Worm (Caenorhabditis elegans) whole organism, L2 larva: ENCODE measurements around the gene Y37H2A.7.

Source experiments
- C34F6.9 ChIP-seq: fragments of 150-350 bp; optimal IDR thresholded peaks from 2 replicates; lab custom pipeline; 2014; ENCODE audit warnings: missing biosample characterization, missing genetic modification characterization
- F13H6.1 ChIP-seq: sonication (generic microtip); optimal IDR thresholded peaks from 2 replicates; lab custom pipeline; 2016; ENCODE audit warnings: missing genetic modification characterization, missing compliant biosample characterization
- R02D3.7 ChIP-seq: fragments of 150-350 bp; optimal IDR thresholded peaks from 2 replicates; lab custom pipeline; 2014; ENCODE audit warnings: missing biosample characterization, missing genetic modification characterization
- Y55F3AM.14 ChIP-seq: fragments of 200-800 bp; sonication (Bioruptor generic); optimal IDR thresholded peaks from 2 replicates; lab custom pipeline; 2018; ENCODE audit warnings: mild to moderate bottlenecking, missing genetic modification characterization, missing compliant biosample characterization
- ZK546.5 ChIP-seq: sonication (generic microtip); optimal IDR thresholded peaks from 2 replicates; lab custom pipeline; 2017; ENCODE audit warnings: missing biosample characterization, missing genetic modification characterization
- alr-1 ChIP-seq: fragments of 150-350 bp; optimal IDR thresholded peaks from 2 replicates; lab custom pipeline; 2014; ENCODE audit warnings: missing biosample characterization, missing genetic modification characterization
- aly-2 ChIP-seq: fragments of 150-350 bp; optimal IDR thresholded peaks from 2 replicates; lab custom pipeline; 2014; ENCODE audit warnings: missing biosample characterization, missing genetic modification characterization
- ama-1 ChIP-seq: fragments of 150-350 bp; optimal IDR thresholded peaks from 2 replicates; lab custom pipeline; 2018; ENCODE audit warnings: inconsistent platforms
- blmp-1 ChIP-seq: sonication (generic microtip); optimal IDR thresholded peaks from 2 replicates; lab custom pipeline; 2017; ENCODE audit warnings: missing genetic modification characterization, mild to moderate bottlenecking, missing compliant biosample characterization, antibody characterized with exemption, moderate library complexity; ENCODE audit not compliant: insufficient read depth
- ceh-16 ChIP-seq: fragments of 150-350 bp; optimal IDR thresholded peaks from 2 replicates; lab custom pipeline; 2014; ENCODE audit warnings: missing biosample characterization, missing genetic modification characterization
- ceh-82 ChIP-seq: fragments of 150-350 bp; optimal IDR thresholded peaks from 2 replicates; lab custom pipeline; 2014; ENCODE audit warnings: missing biosample characterization, missing genetic modification characterization
- crh-2 ChIP-seq: sonication (generic microtip); optimal IDR thresholded peaks from 2 replicates; lab custom pipeline; 2017; ENCODE audit warnings: missing biosample characterization, missing genetic modification characterization
- dmd-4 ChIP-seq: sonication (generic microtip); optimal IDR thresholded peaks from 2 replicates; lab custom pipeline; 2017; ENCODE audit warnings: missing biosample characterization, missing genetic modification characterization
- egl-27 ChIP-seq: sonication (generic microtip); optimal IDR thresholded peaks from 3 replicates; lab custom pipeline; 2017; ENCODE audit warnings: missing biosample characterization, missing genetic modification reagents, missing genetic modification characterization
- elt-1 ChIP-seq: fragments of 150-350 bp; optimal IDR thresholded peaks from 2 replicates; lab custom pipeline; 2014; ENCODE audit warnings: missing biosample characterization, missing genetic modification characterization
- elt-3 ChIP-seq: sonication (generic microtip); optimal IDR thresholded peaks from 2 replicates; lab custom pipeline; 2017; ENCODE audit warnings: missing biosample characterization, missing genetic modification characterization
- fos-1 ChIP-seq: fragments of 150-350 bp; optimal IDR thresholded peaks from 2 replicates; lab custom pipeline; 2014; ENCODE audit warnings: missing biosample characterization, missing genetic modification characterization
- gmeb-1 ChIP-seq: fragments of 150-350 bp; optimal IDR thresholded peaks from 2 replicates; lab custom pipeline; 2014; ENCODE audit warnings: missing biosample characterization, missing genetic modification characterization
- lin-11 ChIP-seq: fragments of 150-350 bp; sonication (generic microtip); optimal IDR thresholded peaks from 2 replicates; lab custom pipeline; 2014; ENCODE audit warnings: missing biosample characterization, missing genetic modification characterization, inconsistent platforms, mixed read lengths
- lin-13 ChIP-seq: fragments of 150-350 bp; optimal IDR thresholded peaks from 2 replicates; lab custom pipeline; 2014; ENCODE audit warnings: missing biosample characterization, missing genetic modification reagents, missing genetic modification characterization
- lin-39 ChIP-seq: fragments of 150-350 bp; optimal IDR thresholded peaks from 2 replicates; lab custom pipeline; 2014; ENCODE audit warnings: missing biosample characterization, missing genetic modification reagents, missing genetic modification characterization
- lsy-2 ChIP-seq, 2 experiments: fragments of 150-350 bp in 1 of 2; sonication (generic microtip) in 1 of 2; optimal IDR thresholded peaks; 2 replicates each; lab custom pipeline; 2014 to 2017; ENCODE audit warnings: missing biosample characterization in 2 of 2, missing genetic modification characterization in 2 of 2
- mab-5 ChIP-seq: fragments of 150-350 bp; optimal IDR thresholded peaks from 2 replicates; lab custom pipeline; 2014; ENCODE audit warnings: missing biosample characterization, missing genetic modification characterization
- mbf-1 ChIP-seq: sonication (generic microtip); optimal IDR thresholded peaks from 2 replicates; lab custom pipeline; 2017; ENCODE audit warnings: missing biosample characterization, missing genetic modification characterization
- mdl-1 ChIP-seq, 2 experiments: fragments of 150-350 bp in 1 of 2; sonication (generic microtip) in 1 of 2; optimal IDR thresholded peaks; 2 replicates each; lab custom pipeline; 2017; ENCODE audit warnings: missing biosample characterization in 2 of 2, missing genetic modification characterization in 2 of 2
- nhr-10 ChIP-seq: sonication (generic microtip); optimal IDR thresholded peaks from 2 replicates; lab custom pipeline; 2017; ENCODE audit warnings: missing biosample characterization, missing genetic modification characterization
- nhr-11 ChIP-seq: fragments of 150-350 bp; optimal IDR thresholded peaks from 2 replicates; lab custom pipeline; 2014; ENCODE audit warnings: missing biosample characterization, missing genetic modification characterization
- nhr-12 ChIP-seq: fragments of 150-350 bp; optimal IDR thresholded peaks from 2 replicates; lab custom pipeline; 2014; ENCODE audit warnings: missing biosample characterization, missing genetic modification characterization
- nhr-129 ChIP-seq: fragments of 150-350 bp; optimal IDR thresholded peaks from 2 replicates; lab custom pipeline; 2014; ENCODE audit warnings: missing biosample characterization, missing genetic modification characterization
- nhr-21 ChIP-seq: fragments of 150-350 bp; optimal IDR thresholded peaks from 2 replicates; lab custom pipeline; 2014; ENCODE audit warnings: missing biosample characterization, missing genetic modification characterization
- nhr-23 ChIP-seq: fragments of 150-350 bp; optimal IDR thresholded peaks from 2 replicates; lab custom pipeline; 2014; ENCODE audit warnings: missing biosample characterization, missing genetic modification reagents, missing genetic modification characterization
- nhr-237 ChIP-seq: fragments of 150-350 bp; optimal IDR thresholded peaks from 2 replicates; lab custom pipeline; 2014; ENCODE audit warnings: missing biosample characterization, missing genetic modification characterization
- nhr-25 ChIP-seq: fragments of 150-350 bp; sonication (generic microtip); optimal IDR thresholded peaks from 3 replicates; lab custom pipeline; 2014; ENCODE audit warnings: missing biosample characterization, missing genetic modification characterization
- nhr-6 ChIP-seq: fragments of 150-350 bp; optimal IDR thresholded peaks from 2 replicates; lab custom pipeline; 2014; ENCODE audit warnings: missing biosample characterization, missing genetic modification characterization
- nhr-77 ChIP-seq: fragments of 150-350 bp; optimal IDR thresholded peaks from 2 replicates; lab custom pipeline; 2014; ENCODE audit warnings: missing biosample characterization, missing genetic modification characterization
- peb-1 ChIP-seq: fragments of 150-350 bp; optimal IDR thresholded peaks from 2 replicates; lab custom pipeline; 2014; ENCODE audit warnings: missing biosample characterization, missing genetic modification characterization
- sem-4 ChIP-seq: fragments of 150-350 bp; optimal IDR thresholded peaks from 2 replicates; lab custom pipeline; 2014; ENCODE audit warnings: missing biosample characterization, missing genetic modification reagents, missing genetic modification characterization
- skn-1 ChIP-seq: sonication (generic microtip); optimal IDR thresholded peaks from 2 replicates; lab custom pipeline; 2017; ENCODE audit warnings: missing biosample characterization, missing genetic modification characterization
- sma-3 ChIP-seq: sonication (generic microtip); optimal IDR thresholded peaks from 2 replicates; lab custom pipeline; 2016; ENCODE audit warnings: missing genetic modification reagents, missing genetic modification characterization, missing compliant biosample characterization
- sma-9 ChIP-seq, 2 experiments: fragments of 150-350 bp in 1 of 2; sonication (generic microtip) in 1 of 2; optimal IDR thresholded peaks; 2 replicates each; lab custom pipeline; 2014 to 2016; ENCODE audit warnings: missing genetic modification characterization in 2 of 2, mild to moderate bottlenecking in 1 of 2, missing biosample characterization in 1 of 2, missing compliant biosample characterization in 1 of 2, missing genetic modification reagents in 1 of 2, moderate library complexity in 1 of 2
- snpc-4 ChIP-seq: fragments of 150-350 bp; optimal IDR thresholded peaks from 2 replicates; lab custom pipeline; 2014; ENCODE audit warnings: missing biosample characterization, missing genetic modification characterization
- unc-39 ChIP-seq: fragments of 150-350 bp; optimal IDR thresholded peaks from 2 replicates; lab custom pipeline; 2014; ENCODE audit warnings: missing biosample characterization, missing genetic modification characterization
- unc-55 ChIP-seq: fragments of 150-350 bp; sonication (generic microtip); optimal IDR thresholded peaks from 3 replicates; lab custom pipeline; 2014; ENCODE audit warnings: missing biosample characterization, missing genetic modification reagents, missing genetic modification characterization
- unc-62 ChIP-seq: fragments of 150-350 bp; optimal IDR thresholded peaks from 2 replicates; lab custom pipeline; 2014; ENCODE audit warnings: missing biosample characterization, missing genetic modification reagents, missing genetic modification characterization
- zag-1 ChIP-seq: fragments of 150-350 bp; optimal IDR thresholded peaks from 2 replicates; lab custom pipeline; 2014; ENCODE audit warnings: missing biosample characterization, missing genetic modification characterization
- ztf-1 ChIP-seq: fragments of 200-800 bp; sonication (Bioruptor generic); conservative IDR thresholded peaks from 2 replicates; pipeline ENCODE4 v1.3.6; 2022; ENCODE audit warnings: missing genetic modification characterization, missing compliant biosample characterization
- ztf-11 ChIP-seq: sonication (generic microtip); optimal IDR thresholded peaks from 2 replicates; lab custom pipeline; 2017; ENCODE audit warnings: missing biosample characterization, missing genetic modification characterization

Gene Y37H2A.7

ce11 chrV:18091216-18091615 lies 43.1 kb downstream of the Y37H2A.7 start:
- TF ChIP-seq nhr-23 (tag; lab: Kevin White, UChicago) = no peak
- no peak for TF ChIP-seq dmd-4 (tag; lab: Kevin White, UChicago)
- no peak for TF ChIP-seq R02D3.7 (tag; lab: Kevin White, UChicago)
- no peak for TF ChIP-seq unc-62
- TF ChIP-seq nhr-77 (tag; lab: Kevin White, UChicago) = no peak
- no peak for TF ChIP-seq nhr-6
- no peak for TF ChIP-seq ZK546.5 (tag; lab: Kevin White, UChicago)
- no peak for TF ChIP-seq sma-3 (GFP tag; lab: Kevin White, UChicago)
- TF ChIP-seq peb-1 (tag; lab: Kevin White, UChicago) = no peak

ce11 chrV:18086783-18087182 lies 47.5 kb downstream of the Y37H2A.7 start, which contains the start of gene slr-2:
slr-2 (plus strand) TSS chrV:18087123.
- TF ChIP-seq peb-1 (tag; lab: Kevin White, UChicago) (no peak), lin-13 (GFP tag; lab: Kevin White, UChicago) (peak; percentile 24), fos-1 (tag; lab: Kevin White, UChicago) (no peak), ZK546.5 (tag; lab: Kevin White, UChicago) (no peak), nhr-25 (tag; lab: Kevin White, UChicago) (no peak), mbf-1 (tag; lab: Kevin White, UChicago) (no peak), dmd-4 (tag; lab: Kevin White, UChicago) (no peak), elt-3 (tag; lab: Kevin White, UChicago) (no peak), ztf-11 (tag; lab: Kevin White, UChicago) (no peak), unc-39 (tag; lab: Kevin White, UChicago) (no peak), unc-55 (GFP tag; lab: Kevin White, UChicago) (peak; percentile 84), lsy-2 (tag; optimal IDR thresholded peaks at IDR 0.05; lab: Kevin White, UChicago) (peak; percentile 23 to 72), skn-1 (no peak), sma-3 (GFP tag; lab: Kevin White, UChicago) (no peak), mdl-1 (tag; optimal IDR thresholded peaks at IDR 0.05; lab: Kevin White, UChicago) (no peak), nhr-10 (tag; lab: Kevin White, UChicago) (no peak), mab-5 (tag; lab: Kevin White, UChicago) (peak; percentile 6), snpc-4 (tag; lab: Kevin White, UChicago) (no peak), nhr-21 (tag; lab: Kevin White, UChicago) (no peak), ama-1 (lab: Kevin White, UChicago) (no peak), elt-1 (tag; lab: Kevin White, UChicago) (no peak), crh-2 (tag; lab: Kevin White, UChicago) (peak; percentile 26), ztf-1 (GFP tag; lab: Robert Waterston, UW) (no peak), nhr-23 (tag; lab: Kevin White, UChicago) (no peak), nhr-77 (tag; lab: Kevin White, UChicago) (no peak), ceh-16 (tag; lab: Kevin White, UChicago) (no peak), aly-2 (tag; lab: Kevin White, UChicago) (no peak), nhr-11 (tag; lab: Kevin White, UChicago) (no peak), nhr-129 (tag; lab: Kevin White, UChicago) (peak; percentile 49), Y55F3AM.14 (no peak), gmeb-1 (peak; percentile 96), nhr-12 (tag; lab: Kevin White, UChicago) (no peak), nhr-6 (no peak), blmp-1 (tag; lab: Kevin White, UChicago) (no peak), zag-1 (tag; lab: Kevin White, UChicago) (no peak), sma-9 (GFP tag; optimal IDR thresholded peaks at IDR 0.05; lab: Kevin White, UChicago) (no peak), sma-9 (tag; optimal IDR thresholded peaks at IDR 0.05; lab: Kevin White, UChicago) (no peak), F13H6.1 (no peak), lin-11 (tag; lab: Kevin White, UChicago) (no peak), alr-1 (tag; lab: Kevin White, UChicago) (no peak), lin-39 (tag; lab: Kevin White, UChicago) (no peak), ceh-82 (tag; lab: Kevin White, UChicago) (no peak), unc-62 (no peak), sem-4 (tag; lab: Kevin White, UChicago) (no peak), C34F6.9 (tag; lab: Kevin White, UChicago) (peak; percentile 57), egl-27 (tag; lab: Kevin White, UChicago) (no peak), nhr-237 (tag; lab: Kevin White, UChicago) (no peak)
